Fruit fly (Drosophila melanogaster) S2 (cell line): Measurements from ENCODE around the gene Srg3.

Experiments
- CG8478 ChIP-seq: fragments of >200 bp; optimal IDR thresholded peaks from 2 replicates; lab custom pipeline; 2018
- CTCF ChIP-seq, 2 experiments: fragments of >200 bp; optimal IDR thresholded peaks; 2 replicates each; lab custom pipeline; 2018

- no peak for TF ChIP-seq CG8478 (lab: Kevin White, UChicago)
- TF ChIP-seq CTCF (optimal IDR thresholded peaks at IDR 0.05; lab: Kevin White, UChicago) = no peak
These were observed 25.3 kb downstream of the Srg3 start for dm6 chr3L:9468261-9468890.
